Worm (Caenorhabditis elegans) whole organism, L1 larva: ENCODE data around the gene R04D3.2.

Experiments
- C16A3.4 ChIP-seq: fragments of 150-350 bp; optimal IDR thresholded peaks from 2 replicates; lab custom pipeline; 2014; ENCODE audit warnings: missing biosample characterization, missing genetic modification characterization
- aha-1 ChIP-seq: fragments of 150-350 bp; optimal IDR thresholded peaks from 2 replicates; lab custom pipeline; 2014; ENCODE audit warnings: missing biosample characterization, missing genetic modification characterization
- aly-2 ChIP-seq: fragments of 150-350 bp; optimal IDR thresholded peaks from 2 replicates; lab custom pipeline; 2014; ENCODE audit warnings: missing biosample characterization, missing genetic modification characterization
- blmp-1 ChIP-seq: fragments of 150-350 bp; optimal IDR thresholded peaks from 2 replicates; lab custom pipeline; 2014; ENCODE audit warnings: missing biosample characterization, missing genetic modification characterization
- ceh-63 ChIP-seq: fragments of 200-800 bp; sonication (Bioruptor generic); optimal IDR thresholded peaks from 2 replicates; lab custom pipeline; 2018; ENCODE audit warnings: mild to moderate bottlenecking, missing genetic modification characterization, missing compliant biosample characterization
- ceh-82 ChIP-seq, 3 experiments: fragments of 150-350 bp in 1 of 3; sonication (generic microtip) in 2 of 3; optimal IDR thresholded peaks; 2 replicates each; lab custom pipeline; 2014 to 2017; ENCODE audit warnings: missing biosample characterization in 3 of 3, missing genetic modification characterization in 3 of 3
- ceh-88 ChIP-seq: fragments of 200-800 bp; sonication (Bioruptor generic); IDR thresholded peaks from 2 replicates; pipeline ENCODE4 v1.3.6; 2022; ENCODE audit warnings: missing genetic modification characterization, missing compliant biosample characterization
- ces-1 ChIP-seq: fragments of 150-350 bp; optimal IDR thresholded peaks from 2 replicates; lab custom pipeline; 2014; ENCODE audit warnings: missing biosample characterization, missing genetic modification reagents, missing genetic modification characterization
- efl-1 ChIP-seq, 4 experiments: fragments of 150-350 bp; optimal IDR thresholded peaks in 3 of 4; peaks in 1 of 4; 1 replicate in 1 of 4; 2 replicates in 3 of 4; lab custom pipeline; 2014; ENCODE audit warnings: missing biosample characterization in 2 of 4, missing genetic modification characterization in 2 of 4, missing genetic modification reagents in 2 of 4
- egl-13 ChIP-seq: sonication (generic microtip); optimal IDR thresholded peaks from 2 replicates; lab custom pipeline; 2016; ENCODE audit warnings: missing genotype, missing genetic modification reagents, missing genetic modification characterization, missing compliant biosample characterization
- elt-2 ChIP-seq: sonication (generic microtip); optimal IDR thresholded peaks from 2 replicates; lab custom pipeline; 2016; ENCODE audit warnings: missing genetic modification characterization, mild to moderate bottlenecking, inconsistent platforms, missing compliant biosample characterization, missing genetic modification reagents
- elt-3 ChIP-seq, 6 experiments: fragments of 150-350 bp in 1 of 6; sonication (generic microtip); optimal IDR thresholded peaks; 2 replicates each; lab custom pipeline; 2017 to 2018; ENCODE audit warnings: missing biosample characterization in 6 of 6, missing genetic modification characterization in 6 of 6, inconsistent platforms in 1 of 6
- fkh-10 ChIP-seq: sonication (generic microtip); optimal IDR thresholded peaks from 2 replicates; lab custom pipeline; 2017; ENCODE audit warnings: missing biosample characterization, missing genetic modification reagents, missing genetic modification characterization
- grh-1 ChIP-seq: fragments of 200-800 bp; sonication (Bioruptor generic); IDR thresholded peaks from 2 replicates; pipeline ENCODE4 v1.3.6; 2022; ENCODE audit warnings: missing genetic modification reagents, missing genetic modification characterization, missing compliant biosample characterization
- irx-1 ChIP-seq: sonication (generic microtip); optimal IDR thresholded peaks from 2 replicates; lab custom pipeline; 2016; ENCODE audit warnings: missing genetic modification characterization, missing compliant biosample characterization
- isw-1 ChIP-seq: fragments of 200-800 bp; sonication (Bioruptor generic); IDR thresholded peaks from 2 replicates; pipeline ENCODE4 v1.3.6; 2022; ENCODE audit warnings: missing genetic modification characterization, missing compliant biosample characterization
- lin-13 ChIP-seq: fragments of 150-350 bp; optimal IDR thresholded peaks from 2 replicates; lab custom pipeline; 2014; ENCODE audit warnings: missing biosample characterization, missing genetic modification reagents, missing genetic modification characterization
- lin-14 ChIP-seq: fragments of 200-800 bp; sonication (Bioruptor generic); optimal IDR thresholded peaks from 2 replicates; lab custom pipeline; 2018; ENCODE audit warnings: mild to moderate bottlenecking, missing genetic modification characterization, moderate library complexity, missing compliant biosample characterization
- lin-15B ChIP-seq: fragments of 150-350 bp; sonication (generic microtip); optimal IDR thresholded peaks from 3 replicates; lab custom pipeline; 2014; ENCODE audit warnings: missing biosample characterization, missing genetic modification characterization
- lin-35 ChIP-seq, 2 experiments: fragments of 150-350 bp; optimal IDR thresholded peaks; 2 replicates each; lab custom pipeline; 2014; ENCODE audit warnings: missing biosample characterization in 2 of 2, missing genetic modification characterization in 2 of 2, missing genetic modification reagents in 2 of 2
- lin-39 ChIP-seq: fragments of 150-350 bp; optimal IDR thresholded peaks from 2 replicates; lab custom pipeline; 2014; ENCODE audit warnings: missing biosample characterization, missing genetic modification reagents, missing genetic modification characterization
- lir-3 ChIP-seq: sonication (generic microtip); optimal IDR thresholded peaks from 2 replicates; lab custom pipeline; 2016; ENCODE audit warnings: mild to moderate bottlenecking, missing genetic modification characterization, moderate library complexity, missing compliant biosample characterization; ENCODE audit not compliant: poor library complexity
- mef-2 ChIP-seq: fragments of 150-350 bp; optimal IDR thresholded peaks from 2 replicates; lab custom pipeline; 2014; ENCODE audit warnings: missing biosample characterization, missing genetic modification characterization
- mep-1 ChIP-seq: fragments of 150-350 bp; optimal IDR thresholded peaks from 2 replicates; lab custom pipeline; 2014; ENCODE audit warnings: missing biosample characterization, missing genetic modification characterization
- nhr-19 ChIP-seq: fragments of 200-800 bp; sonication (Bioruptor generic); conservative IDR thresholded peaks from 2 replicates; pipeline ENCODE4 v1.3.6; 2022; ENCODE audit warnings: missing genetic modification characterization, missing compliant biosample characterization
- nhr-20 ChIP-seq: sonication (generic microtip); optimal IDR thresholded peaks from 2 replicates; lab custom pipeline; 2016; ENCODE audit warnings: mild to moderate bottlenecking, missing genetic modification characterization, missing compliant biosample characterization
- nhr-237 ChIP-seq: fragments of 150-350 bp; optimal IDR thresholded peaks from 2 replicates; lab custom pipeline; 2014; ENCODE audit warnings: missing biosample characterization, missing genetic modification characterization
- nhr-28 ChIP-seq: fragments of 150-350 bp; optimal IDR thresholded peaks from 2 replicates; lab custom pipeline; 2014; ENCODE audit warnings: missing biosample characterization, missing genetic modification characterization
- nhr-47 ChIP-seq: sonication (generic microtip); optimal IDR thresholded peaks from 2 replicates; lab custom pipeline; 2016; ENCODE audit warnings: mild to moderate bottlenecking, missing genetic modification characterization, moderate library complexity, missing compliant biosample characterization
- nhr-71 ChIP-seq: sonication (generic microtip); optimal IDR thresholded peaks from 2 replicates; lab custom pipeline; 2016; ENCODE audit warnings: mild to moderate bottlenecking, missing genetic modification characterization, moderate library complexity, missing compliant biosample characterization
- nhr-84 ChIP-seq: sonication (generic microtip); optimal IDR thresholded peaks from 2 replicates; lab custom pipeline; 2017; ENCODE audit warnings: missing biosample characterization, missing genetic modification characterization
- nhr-85 ChIP-seq: sonication (generic microtip); peaks from one replicate; lab custom pipeline; 2016; ENCODE audit warnings: missing genetic modification characterization, inconsistent platforms, missing compliant biosample characterization
- nhr-90 ChIP-seq: sonication (generic microtip); optimal IDR thresholded peaks from 2 replicates; lab custom pipeline; 2016; ENCODE audit warnings: mild to moderate bottlenecking, missing genetic modification characterization, missing compliant biosample characterization; ENCODE audit not compliant: poor library complexity
- pag-3 ChIP-seq: sonication (generic microtip); optimal IDR thresholded peaks from 2 replicates; lab custom pipeline; 2017; ENCODE audit warnings: missing genetic modification characterization, mild to moderate bottlenecking, missing compliant biosample characterization, antibody characterized with exemption, borderline replicate concordance; ENCODE audit not compliant: insufficient read depth
- pax-3 ChIP-seq: fragments of 200-800 bp; sonication (Bioruptor generic); optimal IDR thresholded peaks from 2 replicates; lab custom pipeline; 2018; ENCODE audit warnings: mild to moderate bottlenecking, missing genetic modification characterization, moderate library complexity, missing compliant biosample characterization
- rnt-1 ChIP-seq: sonication (generic microtip); optimal IDR thresholded peaks from 2 replicates; lab custom pipeline; 2016; ENCODE audit warnings: mild to moderate bottlenecking, missing genetic modification characterization, moderate library complexity, missing compliant biosample characterization
- snpc-4 ChIP-seq: fragments of 150-350 bp; optimal IDR thresholded peaks from 2 replicates; lab custom pipeline; 2014; ENCODE audit warnings: missing biosample characterization, missing genetic modification characterization
- snu-23 ChIP-seq: sonication (generic microtip); optimal IDR thresholded peaks from 2 replicates; lab custom pipeline; 2016; ENCODE audit warnings: missing genetic modification characterization, missing compliant biosample characterization
- sox-4 ChIP-seq: sonication (generic microtip); optimal IDR thresholded peaks from 2 replicates; lab custom pipeline; 2016; ENCODE audit warnings: missing genetic modification characterization, missing compliant biosample characterization
- unc-130 ChIP-seq: fragments of 150-350 bp; optimal IDR thresholded peaks from 2 replicates; lab custom pipeline; 2017; ENCODE audit warnings: missing biosample characterization, missing genetic modification characterization, inconsistent platforms
- unc-30 ChIP-seq: sonication (generic microtip); optimal IDR thresholded peaks from 2 replicates; lab custom pipeline; 2017; ENCODE audit warnings: missing biosample characterization, missing genetic modification characterization
- unc-62 ChIP-seq: fragments of 150-350 bp; optimal IDR thresholded peaks from 2 replicates; lab custom pipeline; 2014; ENCODE audit warnings: missing biosample characterization, missing genetic modification reagents, missing genetic modification characterization
- unc-86 ChIP-seq: sonication (generic microtip); optimal IDR thresholded peaks from 2 replicates; lab custom pipeline; 2016; ENCODE audit warnings: missing genetic modification characterization, missing compliant biosample characterization
- zip-4 ChIP-seq: fragments of 200-800 bp; sonication (Bioruptor generic); optimal IDR thresholded peaks from 2 replicates; lab custom pipeline; 2018; ENCODE audit warnings: mild to moderate bottlenecking, missing genetic modification characterization, moderate library complexity, missing compliant biosample characterization

The R04D3.2 gene

ce11 chrX:13328034-13328433 is 41.6 kb upstream of the R04D3.2 start, which contains the start of gene sir-2.2:
Gene sir-2.2 (plus strand): TSS chrX:13328067.
- TF ChIP-seq ceh-82 (tag; optimal IDR thresholded peaks at IDR 0.05; lab: Kevin White, UChicago) (no peak), lin-14 (GFP tag; lab: Kevin White, UChicago) (peak; percentile 21), nhr-85 (tag; lab: Kevin White, UChicago) (peak; percentile 58), lin-35 (GFP tag; optimal IDR thresholded peaks at IDR 0.05; lab: Kevin White, UChicago) (peak in 1 of 2 experiments; percentile 28), blmp-1 (peak; percentile 9), nhr-71 (tag; lab: Kevin White, UChicago) (peak; percentile 40), nhr-90 (tag; lab: Kevin White, UChicago) (peak; percentile 32), nhr-237 (no peak), snu-23 (GFP tag; lab: Kevin White, UChicago) (no peak), nhr-20 (tag; lab: Kevin White, UChicago) (peak; percentile 51), elt-2 (peak; percentile 57), snpc-4 (tag; lab: Kevin White, UChicago) (no peak)

- TF ChIP-seq ceh-82 (tag; optimal IDR thresholded peaks at IDR 0.05; lab: Kevin White, UChicago) = no peak
- TF ChIP-seq blmp-1 = peak; percentile 56
- TF ChIP-seq nhr-71 (tag; lab: Kevin White, UChicago) = peak; percentile 1
These were observed 38.6 kb upstream of the R04D3.2 start for ce11 chrX:13325039-13325438.

DNA sequence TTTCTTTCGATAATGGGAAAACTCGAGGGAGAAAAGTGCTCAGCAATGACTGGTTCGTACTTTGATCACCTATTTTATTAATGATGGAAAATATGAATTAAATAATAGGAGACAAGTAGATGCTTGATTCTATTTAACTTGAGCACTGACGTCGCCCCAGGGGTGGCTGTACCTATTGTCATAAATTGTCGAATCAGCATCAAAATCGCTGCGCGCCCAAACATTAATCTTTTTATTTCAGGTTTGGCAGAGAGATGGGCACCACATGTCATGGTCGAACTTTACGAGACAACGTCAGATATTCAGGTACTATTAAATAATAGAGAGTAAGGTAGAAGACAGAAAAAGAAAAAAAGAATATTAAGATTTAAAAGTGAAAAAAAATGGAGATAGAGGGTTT is 37.9 kb upstream of the R04D3.2 start:
- TF ChIP-seq nhr-20 (tag; lab: Kevin White, UChicago) (peak; percentile 42), aly-2 (tag; lab: Kevin White, UChicago) (no peak), zip-4 (no peak), mep-1 (tag; lab: Kevin White, UChicago) (no peak), unc-86 (tag; lab: Kevin White, UChicago) (no peak), nhr-19 (0 out of 2 replicates have a peak, but pooled peaks have one; percentile 6), irx-1 (no peak), unc-30 (tag; lab: Kevin White, UChicago) (no peak), ces-1 (GFP tag; lab: Kevin White, UChicago) (no peak), lir-3 (tag; lab: Kevin White, UChicago) (no peak), unc-130 (tag; lab: Kevin White, UChicago) (peak; percentile 7), isw-1 (GFP tag; lab: Robert Waterston, UW) (no peak), elt-3 (tag; optimal IDR thresholded peaks at IDR 0.05; lab: Kevin White, UChicago) (peak in 3 of 6 experiments; percentile 19 to 43 (median 37)), nhr-85 (tag; lab: Kevin White, UChicago) (peak; percentile 85), C16A3.4 (no peak), mef-2 (no peak), nhr-47 (no peak), rnt-1 (tag; lab: Kevin White, UChicago) (peak; percentile 3), nhr-28 (tag; lab: Kevin White, UChicago) (no peak), nhr-84 (tag; lab: Kevin White, UChicago) (no peak), pag-3 (tag; lab: Kevin White, UChicago) (peak; percentile 30), nhr-237 (no peak), ceh-88 (GFP tag; lab: Robert Waterston, UW) (no peak), grh-1 (peak; percentile 59), fkh-10 (GFP tag; lab: Kevin White, UChicago) (no peak), snu-23 (GFP tag; lab: Kevin White, UChicago) (peak; percentile 12), lin-15B (no peak), elt-2 (peak; percentile 2), nhr-71 (tag; lab: Kevin White, UChicago) (peak; percentile 58), lin-14 (GFP tag; lab: Kevin White, UChicago) (peak; percentile 40), sox-4 (tag; lab: Kevin White, UChicago) (no peak), nhr-90 (tag; lab: Kevin White, UChicago) (peak; percentile 11)

- TF ChIP-seq snu-23 (GFP tag; lab: Kevin White, UChicago) = no peak
- TF ChIP-seq lir-3 (tag; lab: Kevin White, UChicago) = no peak
- peak; percentile 59 for TF ChIP-seq nhr-85 (tag; lab: Kevin White, UChicago)
- TF ChIP-seq ceh-63 (GFP tag; lab: Kevin White, UChicago) = peak; percentile 41
- TF ChIP-seq pax-3 (tag; lab: Kevin White, UChicago) = no peak
- TF ChIP-seq lin-13 (GFP tag; lab: Kevin White, UChicago) = no peak
- TF ChIP-seq nhr-71 (tag; lab: Kevin White, UChicago) = no peak
- no peak for TF ChIP-seq pag-3 (tag; lab: Kevin White, UChicago)
- TF ChIP-seq efl-1 (optimal IDR thresholded peaks at IDR 0.05; lab: Kevin White, UChicago) = no peak
- peak in 1 of 2 experiments; percentile 74 for TF ChIP-seq efl-1 (GFP tag; optimal IDR thresholded peaks at IDR 0.05 in 1 of 2; lab: Kevin White, UChicago)
- no peak for TF ChIP-seq unc-62 (GFP tag; lab: Kevin White, UChicago)
- TF ChIP-seq lin-39 (tag; lab: Kevin White, UChicago) = no peak
- no peak for TF ChIP-seq lin-15B
- TF ChIP-seq egl-13 (tag; lab: Kevin White, UChicago) = no peak
- TF ChIP-seq lin-35 (GFP tag; optimal IDR thresholded peaks at IDR 0.05; lab: Kevin White, UChicago) = no peak
- TF ChIP-seq isw-1 (GFP tag; lab: Robert Waterston, UW) = no peak
- peak; percentile 10 for TF ChIP-seq lin-14 (GFP tag; lab: Kevin White, UChicago)
- no peak for TF ChIP-seq aha-1
- TF ChIP-seq unc-86 (tag; lab: Kevin White, UChicago) = no peak
These were observed 37.3 kb upstream of the R04D3.2 start for ce11 chrX:13323697-13324096.
